Fruit fly (Drosophila melanogaster) whole organism, embryonic: ENCODE results near the gene Pnn.

Source experiments
- Antp ChIP-seq: fragments of 200-800 bp; sonication (Bioruptor generic); optimal IDR thresholded peaks from 3 replicates; lab custom pipeline; 2016; ENCODE audit warnings: missing biosample characterization, missing genetic modification characterization
- B-H1 ChIP-seq: fragments of 200-800 bp; sonication (Bioruptor generic); IDR thresholded peaks from 3 replicates; pipeline ENCODE4 v1.3.6; 2022; ENCODE audit warnings: missing biosample characterization, missing genetic modification characterization
- Bteb2 ChIP-seq: fragments of 200-800 bp; sonication (Bioruptor generic); optimal IDR thresholded peaks from 2 replicates; lab custom pipeline; 2016; ENCODE audit warnings: missing biosample characterization, missing genetic modification characterization
- CG10959 ChIP-seq: fragments of 200-800 bp; sonication (Bioruptor generic); IDR thresholded peaks from 2 replicates; pipeline ENCODE4 v1.3.6; 2022; ENCODE audit warnings: missing biosample characterization, missing genetic modification characterization
- CG11456 ChIP-seq: fragments of 200-800 bp; sonication (Bioruptor generic); IDR thresholded peaks from 3 replicates; pipeline ENCODE4 v1.3.6; 2022; ENCODE audit warnings: missing biosample characterization, missing genetic modification characterization
- CG12236 ChIP-seq: fragments of 200-800 bp; sonication (Bioruptor generic); optimal IDR thresholded peaks from 2 replicates; lab custom pipeline; 2016; ENCODE audit warnings: missing biosample characterization, missing genetic modification characterization
- CG12942 ChIP-seq: fragments of 200-800 bp; sonication (Bioruptor generic); optimal IDR thresholded peaks from 3 replicates; lab custom pipeline; 2016; ENCODE audit warnings: missing biosample characterization, missing genetic modification characterization
- CG13287 ChIP-seq: fragments of 200-800 bp; sonication (Bioruptor generic); IDR thresholded peaks from 2 replicates; pipeline ENCODE4 v1.3.6; 2022; ENCODE audit warnings: missing biosample characterization, missing genetic modification characterization; ENCODE audit not compliant: partially characterized antibody
- CG13424 ChIP-seq: fragments of 200-800 bp; sonication (Bioruptor generic); optimal IDR thresholded peaks from 2 replicates; lab custom pipeline; 2019; ENCODE audit warnings: missing biosample characterization, mild to moderate bottlenecking, missing genetic modification characterization, moderate library complexity
- CG1603 ChIP-seq: fragments of 200-800 bp; sonication (Bioruptor generic); optimal IDR thresholded peaks from 2 replicates; lab custom pipeline; 2019; ENCODE audit warnings: missing biosample characterization, mild to moderate bottlenecking, missing genetic modification characterization, moderate library complexity
- CG16779 ChIP-seq: fragments of 200-800 bp; sonication (Bioruptor generic); IDR thresholded peaks from 2 replicates; pipeline ENCODE4 v1.3.6; 2022; ENCODE audit warnings: missing biosample characterization, missing genetic modification characterization
- CG17361 ChIP-seq: fragments of 200-800 bp; sonication (Bioruptor generic); IDR thresholded peaks from 3 replicates; pipeline ENCODE4 v1.3.6; 2022; ENCODE audit warnings: missing biosample characterization, missing genetic modification characterization
- CG17568 ChIP-seq: fragments of 200-800 bp; sonication (Bioruptor generic); optimal IDR thresholded peaks from 2 replicates; lab custom pipeline; 2018; ENCODE audit warnings: missing biosample characterization, mild to moderate bottlenecking, missing genetic modification characterization, moderate library complexity
- CG17802 ChIP-seq: fragments of 200-800 bp; sonication (Bioruptor generic); optimal IDR thresholded peaks from 2 replicates; lab custom pipeline; 2018; ENCODE audit warnings: missing biosample characterization, mild to moderate bottlenecking, missing genetic modification characterization, moderate library complexity
- CG17912 ChIP-seq: fragments of 200-800 bp; sonication (Bioruptor generic); optimal IDR thresholded peaks from 2 replicates; lab custom pipeline; 2018; ENCODE audit warnings: missing biosample characterization, mild to moderate bottlenecking, missing genetic modification characterization
- CG18476 ChIP-seq: fragments of 200-800 bp; sonication (Bioruptor generic); optimal IDR thresholded peaks from 2 replicates; lab custom pipeline; 2016; ENCODE audit warnings: missing biosample characterization, mild to moderate bottlenecking, missing genetic modification characterization
- CG2129 ChIP-seq: fragments of 200-800 bp; sonication (Bioruptor generic); IDR thresholded peaks from 2 replicates; pipeline ENCODE4 v1.3.6; 2022; ENCODE audit warnings: missing biosample characterization, missing genetic modification characterization; ENCODE audit not compliant: partially characterized antibody
- CG4820 ChIP-seq: fragments of 200-800 bp; sonication (Bioruptor generic); optimal IDR thresholded peaks from 3 replicates; lab custom pipeline; 2016; ENCODE audit warnings: missing biosample characterization, missing genetic modification characterization
- CG4854 ChIP-seq: fragments of 200-800 bp; sonication (Bioruptor generic); optimal IDR thresholded peaks from 2 replicates; lab custom pipeline; 2016; ENCODE audit warnings: missing biosample characterization, missing genetic modification characterization, inconsistent platforms
- CG6791 ChIP-seq: fragments of 200-800 bp; sonication (Bioruptor generic); IDR thresholded peaks from 3 replicates; pipeline ENCODE4 v1.3.6; 2022; ENCODE audit warnings: missing biosample characterization, missing genetic modification characterization; ENCODE audit not compliant: partially characterized antibody
- CG7556 ChIP-seq: fragments of 200-800 bp; sonication (Bioruptor generic); optimal IDR thresholded peaks from 2 replicates; lab custom pipeline; 2017; ENCODE audit warnings: missing biosample characterization, mild to moderate bottlenecking, missing genetic modification characterization
- CG8388 ChIP-seq: fragments of 200-800 bp; sonication (Bioruptor generic); optimal IDR thresholded peaks from 2 replicates; lab custom pipeline; 2019; ENCODE audit warnings: missing biosample characterization, mild to moderate bottlenecking, missing genetic modification characterization, moderate library complexity
- CG8944 ChIP-seq: fragments of 200-800 bp; sonication (Bioruptor generic); optimal IDR thresholded peaks from 3 replicates; lab custom pipeline; 2016; ENCODE audit warnings: missing biosample characterization, missing genetic modification characterization
- CG9727 ChIP-seq: fragments of 200-800 bp; sonication (Bioruptor generic); optimal IDR thresholded peaks from 3 replicates; lab custom pipeline; 2017; ENCODE audit warnings: missing biosample characterization, mild to moderate bottlenecking, missing genetic modification characterization
- CkIIα-i1 ChIP-seq: fragments of 200-800 bp; sonication (Bioruptor generic); IDR thresholded peaks from 2 replicates; pipeline ENCODE4 v1.3.6; 2022; ENCODE audit warnings: missing biosample characterization, missing genetic modification characterization
- Ets97D ChIP-seq: fragments of 200-800 bp; sonication (Bioruptor generic); optimal IDR thresholded peaks from 3 replicates; lab custom pipeline; 2016; ENCODE audit warnings: missing biosample characterization, missing genetic modification characterization
- HLH3B ChIP-seq: fragments of 200-800 bp; sonication (Bioruptor generic); IDR thresholded peaks from 2 replicates; pipeline ENCODE4 v1.3.6; 2022; ENCODE audit warnings: missing biosample characterization, missing genetic modification characterization
- Hmx ChIP-seq: fragments of 200-800 bp; sonication (Bioruptor generic); optimal IDR thresholded peaks from 2 replicates; lab custom pipeline; 2016; ENCODE audit warnings: missing biosample characterization, missing genetic modification characterization
- Hr51 ChIP-seq, 2 experiments: fragments of 200-800 bp; sonication (Bioruptor generic); optimal IDR thresholded peaks; 2 replicates in 1 of 2; 3 replicates in 1 of 2; lab custom pipeline; 2016 to 2018; ENCODE audit warnings: missing biosample characterization in 2 of 2, missing genetic modification characterization in 2 of 2, mild to moderate bottlenecking in 1 of 2, moderate library complexity in 1 of 2
- Jarid2 ChIP-seq: fragments of 200-800 bp; sonication (Bioruptor generic); optimal IDR thresholded peaks from 3 replicates; lab custom pipeline; 2017; ENCODE audit warnings: mild to moderate bottlenecking, missing biosample characterization, missing genetic modification reagents, missing genetic modification characterization
- Lhr ChIP-seq: fragments of 200-800 bp; sonication (Bioruptor generic); optimal IDR thresholded peaks from 3 replicates; lab custom pipeline; 2017; ENCODE audit warnings: mild to moderate bottlenecking, missing biosample characterization, missing genetic modification reagents, missing genetic modification characterization
- Mrtf ChIP-seq: fragments of 200-800 bp; sonication (Bioruptor generic); IDR thresholded peaks from 3 replicates; pipeline ENCODE4 v1.3.6; 2022; ENCODE audit warnings: missing biosample characterization, missing genetic modification characterization
- Oaz ChIP-seq: fragments of 200-800 bp; sonication (Bioruptor generic); IDR thresholded peaks from 2 replicates; pipeline ENCODE4 v1.3.6; 2022; ENCODE audit warnings: missing biosample characterization, missing genetic modification characterization
- Optix ChIP-seq: fragments of 200-800 bp; sonication (Bioruptor generic); IDR thresholded peaks from 3 replicates; pipeline ENCODE4 v1.3.6; 2022; ENCODE audit warnings: missing biosample characterization, missing genetic modification characterization
- Ravus ChIP-seq: fragments of 200-800 bp; sonication (Bioruptor generic); IDR thresholded peaks from 2 replicates; pipeline ENCODE4 v1.3.6; 2022; ENCODE audit warnings: missing biosample characterization, missing genetic modification characterization
- Rx ChIP-seq: fragments of 200-800 bp; sonication (Bioruptor generic); IDR thresholded peaks from 2 replicates; pipeline ENCODE4 v1.3.6; 2022; ENCODE audit warnings: missing biosample characterization, missing genetic modification characterization
- Sin3A ChIP-seq: fragments of >200 bp; optimal IDR thresholded peaks from 2 replicates; lab custom pipeline; 2018
- Sry-δ ChIP-seq: fragments of 200-800 bp; sonication (Bioruptor generic); optimal IDR thresholded peaks from 2 replicates; lab custom pipeline; 2016; ENCODE audit warnings: missing biosample characterization, missing genetic modification characterization
- Xbp1 ChIP-seq: fragments of 200-800 bp; sonication (Bioruptor generic); optimal IDR thresholded peaks from 3 replicates; lab custom pipeline; 2016; ENCODE audit warnings: missing biosample characterization, mild to moderate bottlenecking, missing genetic modification characterization
- ab ChIP-seq: fragments of 200-800 bp; sonication (Bioruptor generic); optimal IDR thresholded peaks from 2 replicates; lab custom pipeline; 2016; ENCODE audit warnings: missing biosample characterization, missing genetic modification characterization
- al ChIP-seq: fragments of 200-800 bp; sonication (Bioruptor generic); IDR thresholded peaks from 2 replicates; pipeline ENCODE4 v1.3.6; 2022; ENCODE audit warnings: missing biosample characterization, missing genetic modification characterization
- disco-r ChIP-seq: fragments of 200-800 bp; sonication (Bioruptor generic); optimal IDR thresholded peaks from 2 replicates; lab custom pipeline; 2016; ENCODE audit warnings: missing biosample characterization, missing genetic modification characterization
- eve ChIP-seq, 2 experiments: fragments of >200 bp; optimal IDR thresholded peaks; 2 replicates each; lab custom pipeline; 2017; ENCODE audit warnings: missing biosample characterization in 2 of 2, missing genetic modification characterization in 2 of 2
- fru ChIP-seq: fragments of >200 bp; optimal IDR thresholded peaks from 2 replicates; lab custom pipeline; 2017
- gcm ChIP-seq: fragments of 200-800 bp; sonication (Bioruptor generic); optimal IDR thresholded peaks from 2 replicates; lab custom pipeline; 2019; ENCODE audit warnings: missing biosample characterization, mild to moderate bottlenecking, missing genetic modification characterization, moderate library complexity
- grn ChIP-seq: fragments of 200-800 bp; sonication (Bioruptor generic); optimal IDR thresholded peaks from 3 replicates; lab custom pipeline; 2017; ENCODE audit warnings: missing biosample characterization, missing genetic modification characterization
- luna ChIP-seq: fragments of 200-800 bp; sonication (Bioruptor generic); optimal IDR thresholded peaks from 2 replicates; lab custom pipeline; 2016; ENCODE audit warnings: missing biosample characterization, missing genetic modification characterization
- pb ChIP-seq: fragments of 200-800 bp; sonication (Bioruptor generic); optimal IDR thresholded peaks from 3 replicates; lab custom pipeline; 2016; ENCODE audit warnings: missing biosample characterization, missing genetic modification characterization
- ranshi ChIP-seq: fragments of 200-800 bp; sonication (Bioruptor generic); IDR thresholded peaks from 2 replicates; pipeline ENCODE4 v1.3.6; 2022; ENCODE audit warnings: missing biosample characterization, missing genetic modification characterization
- scrt ChIP-seq: fragments of 200-800 bp; sonication (Bioruptor generic); optimal IDR thresholded peaks from 2 replicates; lab custom pipeline; 2018; ENCODE audit warnings: missing biosample characterization, mild to moderate bottlenecking, missing genetic modification characterization, moderate library complexity
- unc-4 ChIP-seq: fragments of 200-800 bp; sonication (Bioruptor generic); IDR thresholded peaks from 2 replicates; pipeline ENCODE4 v1.3.6; 2022; ENCODE audit warnings: missing biosample characterization, missing genetic modification characterization; ENCODE audit not compliant: partially characterized antibody
- unpg ChIP-seq: fragments of 200-800 bp; sonication (Bioruptor generic); optimal IDR thresholded peaks from 3 replicates; lab custom pipeline; 2018; ENCODE audit warnings: missing biosample characterization, mild to moderate bottlenecking, missing genetic modification characterization, moderate library complexity
- yki ChIP-seq: fragments of >200 bp; optimal IDR thresholded peaks from 3 replicates; lab custom pipeline; 2018

Pnn gene

DNA sequence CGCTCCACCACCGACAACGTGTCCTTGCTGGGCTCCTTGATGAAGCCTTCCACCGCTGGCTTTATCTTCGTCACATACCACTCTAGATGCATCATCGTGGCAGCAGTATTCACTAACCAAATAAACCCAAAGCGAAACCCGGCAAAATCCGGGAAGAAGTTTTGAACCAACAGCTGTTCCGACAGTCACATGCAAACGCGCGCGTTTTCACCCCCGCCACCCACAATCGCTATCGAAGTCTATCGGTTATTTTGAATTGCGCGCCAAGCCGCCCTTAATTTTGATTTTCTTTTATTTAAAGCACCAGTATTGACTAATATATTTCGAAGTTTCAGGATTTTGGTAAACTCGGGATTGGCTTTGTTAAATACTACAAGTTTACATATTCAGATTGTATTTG lies 13.8 kb downstream of the Pnn start, which contains the start of gene Tti1 (continued):
- no peak for TF ChIP-seq Hr51 (GFP tag; optimal IDR thresholded peaks at IDR 0.05; lab: Kevin White, UChicago)
- no peak for TF ChIP-seq CG12942
- no peak for TF ChIP-seq CG8944 (GFP tag; lab: Kevin White, UChicago)
- no peak for TF ChIP-seq Ravus (GFP tag; lab: Robert Waterston, UW)
- no peak for TF ChIP-seq CG13424 (tag; lab: Kevin White, UChicago)
- no peak for TF ChIP-seq ab (GFP tag; lab: Kevin White, UChicago)
- no peak for TF ChIP-seq Xbp1 (GFP tag; lab: Kevin White, UChicago)
- no peak for TF ChIP-seq Oaz
- no peak for TF ChIP-seq CG17361 (GFP tag; lab: Robert Waterston, UW)
- TF ChIP-seq al: no peak
- TF ChIP-seq Hmx (GFP tag; lab: Kevin White, UChicago): no peak
- TF ChIP-seq CG6791 (GFP tag; lab: Robert Waterston, UW): peak; percentile 61; the same call in 2 of the 3 replicates
- no peak for TF ChIP-seq disco-r (GFP tag; lab: Kevin White, UChicago)
- no peak for TF ChIP-seq CG8388
- no peak for TF ChIP-seq CG18476
- TF ChIP-seq unpg (GFP tag; lab: Kevin White, UChicago): no peak
- no peak for TF ChIP-seq gcm (GFP tag; lab: Kevin White, UChicago)
- peak; percentile 19 for TF ChIP-seq Sry-δ (GFP tag; lab: Kevin White, UChicago)
- no peak for TF ChIP-seq CG4854 (GFP tag; lab: Kevin White, UChicago)
- TF ChIP-seq CG12236 (GFP tag; lab: Kevin White, UChicago): no peak
- TF ChIP-seq CG2129 (GFP tag; lab: Robert Waterston, UW): 0 out of 2 replicates have a peak, but pooled peaks have one; percentile 14
- TF ChIP-seq Sin3A: peak; percentile 26
- TF ChIP-seq Optix: no peak
- no peak for TF ChIP-seq Lhr (GFP tag; lab: Kevin White, UChicago)
- no peak for TF ChIP-seq Bteb2 (GFP tag; lab: Kevin White, UChicago)
- TF ChIP-seq CG16779: no peak
- TF ChIP-seq unc-4 (GFP tag; lab: Robert Waterston, UW): 0 out of 2 replicates have a peak, but pooled peaks have one; percentile 18
- no peak for TF ChIP-seq Jarid2
- no peak for TF ChIP-seq grn (GFP tag; lab: Kevin White, UChicago)
- no peak for TF ChIP-seq Mrtf (GFP tag; lab: Robert Waterston, UW)
- TF ChIP-seq CG7556 (GFP tag; lab: Kevin White, UChicago): no peak
- TF ChIP-seq Antp: no peak
- no peak for TF ChIP-seq fru (lab: Kevin White, UChicago)
- TF ChIP-seq Ets97D: no peak
- no peak for TF ChIP-seq Rx (GFP tag; lab: Robert Waterston, UW)
- no peak for TF ChIP-seq CG10959
- no peak for TF ChIP-seq CG9727 (GFP tag; lab: Kevin White, UChicago)
- no peak for TF ChIP-seq luna (GFP tag; lab: Kevin White, UChicago)
- TF ChIP-seq CG11456: no peak
- TF ChIP-seq scrt (GFP tag; lab: Kevin White, UChicago): peak; percentile 34
- TF ChIP-seq CG17802 (tag; lab: Kevin White, UChicago): no peak
- no peak for TF ChIP-seq ranshi (GFP tag; lab: Robert Waterston, UW)
- no peak for TF ChIP-seq pb
- no peak for TF ChIP-seq B-H1
- TF ChIP-seq HLH3B: no peak
- no peak for TF ChIP-seq eve (GFP tag; optimal IDR thresholded peaks at IDR 0.05; lab: Kevin White, UChicago)
- TF ChIP-seq CG17912 (GFP tag; lab: Kevin White, UChicago): no peak
- peak; percentile 73 for TF ChIP-seq CG13287 (GFP tag; lab: Robert Waterston, UW)
- no peak for TF ChIP-seq CkIIα-i1 (GFP tag; lab: Robert Waterston, UW)
- no peak for TF ChIP-seq CG1603 (tag; lab: Kevin White, UChicago)
- no peak for TF ChIP-seq yki
- TF ChIP-seq CG17568 (GFP tag; lab: Kevin White, UChicago): no peak
- no peak for TF ChIP-seq CG4820
